Worm (Caenorhabditis elegans) whole organism, young adult: Measurements from ENCODE around the gene col-128.

Experiments
- F10E7.11 ChIP-seq: sonication (generic microtip); optimal IDR thresholded peaks from 2 replicates; lab custom pipeline; 2017; ENCODE audit warnings: mild to moderate bottlenecking, missing genetic modification characterization, moderate library complexity, missing compliant biosample characterization
- F22D6.2 ChIP-seq: sonication (generic microtip); optimal IDR thresholded peaks from 2 replicates; lab custom pipeline; 2016; ENCODE audit warnings: mild to moderate bottlenecking, missing genetic modification characterization, missing compliant biosample characterization
- F33H1.4 ChIP-seq: fragments of 200-800 bp; sonication (Bioruptor generic); IDR thresholded peaks from 2 replicates; pipeline ENCODE4 v1.3.6; 2022; ENCODE audit warnings: missing genetic modification reagents, missing genetic modification characterization, missing compliant biosample characterization
- F52B5.7 ChIP-seq: sonication (generic microtip); optimal IDR thresholded peaks from 2 replicates; lab custom pipeline; 2016; ENCODE audit warnings: mild to moderate bottlenecking, missing genetic modification characterization, missing compliant biosample characterization
- Y53G8AR.9 ChIP-seq: fragments of 200-800 bp; sonication (Bioruptor generic); conservative IDR thresholded peaks from 2 replicates; pipeline ENCODE4 v1.3.6; 2022; ENCODE audit warnings: missing genetic modification reagents, missing genetic modification characterization, missing compliant biosample characterization
- Y95B8A.8 ChIP-seq: fragments of 200-800 bp; sonication (Bioruptor generic); IDR thresholded peaks from 2 replicates; pipeline ENCODE4 v1.3.6; 2022; ENCODE audit warnings: missing genetic modification reagents, missing genetic modification characterization, missing compliant biosample characterization
- ZK185.1 ChIP-seq: sonication (generic microtip); optimal IDR thresholded peaks from 2 replicates; lab custom pipeline; 2016; ENCODE audit warnings: mild to moderate bottlenecking, missing genetic modification characterization, missing compliant biosample characterization; ENCODE audit not compliant: poor library complexity, severe bottlenecking
- ama-1 ChIP-seq, 3 experiments: fragments of 150-350 bp in 1 of 3; sonication (generic microtip) in 2 of 3; optimal IDR thresholded peaks; 2 replicates each; lab custom pipeline; 2014 to 2018; ENCODE audit warnings: missing biosample characterization in 2 of 3, missing genetic modification characterization in 2 of 3, missing genetic modification reagents in 2 of 3
- aptf-2 ChIP-seq: fragments of 200-800 bp; sonication (Bioruptor generic); conservative IDR thresholded peaks from 2 replicates; pipeline ENCODE4 v1.3.6; 2022; ENCODE audit warnings: missing genetic modification reagents, missing genetic modification characterization, missing compliant biosample characterization
- attf-3 ChIP-seq: fragments of 200-800 bp; sonication (Bioruptor generic); conservative IDR thresholded peaks from 2 replicates; pipeline ENCODE4 v1.3.6; 2022; ENCODE audit warnings: missing genetic modification reagents, missing genetic modification characterization, missing compliant biosample characterization
- bed-1 ChIP-seq: fragments of 200-800 bp; sonication (Bioruptor generic); IDR thresholded peaks from 2 replicates; pipeline ENCODE4 v1.3.6; 2022; ENCODE audit warnings: missing genetic modification reagents, missing genetic modification characterization, missing compliant biosample characterization
- bed-2 ChIP-seq: fragments of 200-800 bp; sonication (Bioruptor generic); IDR thresholded peaks from 2 replicates; pipeline ENCODE4 v1.3.6; 2022; ENCODE audit warnings: missing genetic modification reagents, missing genetic modification characterization, missing compliant biosample characterization
- cebp-1 ChIP-seq, 2 experiments: fragments of 200-800 bp in 1 of 2; sonication (Bioruptor generic) in 1 of 2; sonication (generic microtip) in 1 of 2; IDR thresholded peaks in 1 of 2; optimal IDR thresholded peaks in 1 of 2; 2 replicates each; pipeline versions ENCODE4 v1.3.6 to Lab custom; 2017 to 2022; ENCODE audit warnings: missing compliant biosample characterization in 2 of 2, missing genetic modification characterization in 2 of 2, mild to moderate bottlenecking in 1 of 2, missing genetic modification reagents in 1 of 2, moderate library complexity in 1 of 2
- ceh-40 ChIP-seq: fragments of 200-800 bp; sonication (Bioruptor generic); IDR thresholded peaks from 2 replicates; pipeline ENCODE4 v1.3.6; 2022; ENCODE audit warnings: missing genetic modification characterization, missing compliant biosample characterization
- ceh-91 ChIP-seq: fragments of 200-800 bp; sonication (Bioruptor generic); IDR thresholded peaks from 2 replicates; pipeline ENCODE4 v1.3.6; 2022; ENCODE audit warnings: missing genetic modification reagents, missing genetic modification characterization, missing compliant biosample characterization
- dox-1 ChIP-seq: fragments of 200-800 bp; sonication (Bioruptor generic); IDR thresholded peaks from 2 replicates; pipeline ENCODE4 v1.3.6; 2022; ENCODE audit warnings: missing genetic modification reagents, missing genetic modification characterization, missing compliant biosample characterization
- fkh-3 ChIP-seq: sonication (generic microtip); optimal IDR thresholded peaks from 2 replicates; lab custom pipeline; 2016; ENCODE audit warnings: mild to moderate bottlenecking, missing genetic modification characterization, missing compliant biosample characterization
- gei-17 ChIP-seq: fragments of 200-800 bp; sonication (Bioruptor generic); optimal IDR thresholded peaks from 2 replicates; lab custom pipeline; 2018; ENCODE audit warnings: mild to moderate bottlenecking, missing genetic modification characterization, missing compliant biosample characterization
- him-1 ChIP-seq: sonication (generic microtip); optimal IDR thresholded peaks from 2 replicates; lab custom pipeline; 2016; ENCODE audit warnings: missing genotype, missing genetic modification reagents, missing genetic modification characterization, missing compliant biosample characterization
- hlh-12 ChIP-seq: sonication (generic microtip); optimal IDR thresholded peaks from 2 replicates; lab custom pipeline; 2016; ENCODE audit warnings: missing genetic modification characterization, missing compliant biosample characterization
- hrde-1 ChIP-seq: sonication (generic microtip); optimal IDR thresholded peaks from 2 replicates; lab custom pipeline; 2016; ENCODE audit warnings: missing genetic modification characterization, mild to moderate bottlenecking, missing compliant biosample characterization, moderate library complexity, missing genotype, missing genetic modification reagents, borderline replicate concordance
- let-526 ChIP-seq: fragments of 200-800 bp; sonication (Bioruptor generic); IDR thresholded peaks from 2 replicates; pipeline ENCODE4 v1.3.6; 2022; ENCODE audit warnings: missing genetic modification reagents, missing genetic modification characterization, missing compliant biosample characterization
- lin-35 ChIP-seq, 3 experiments: fragments of 150-350 bp in 2 of 3; sonication (generic microtip) in 1 of 3; optimal IDR thresholded peaks; 2 replicates each; lab custom pipeline; 2014 to 2018; ENCODE audit warnings: missing biosample characterization in 3 of 3, missing genetic modification characterization in 3 of 3, missing genetic modification reagents in 3 of 3
- lsl-1 ChIP-seq: fragments of 200-800 bp; sonication (Bioruptor generic); optimal IDR thresholded peaks from 2 replicates; lab custom pipeline; 2018; ENCODE audit warnings: mild to moderate bottlenecking, missing genetic modification characterization, moderate library complexity, missing compliant biosample characterization
- madf-3 ChIP-seq: fragments of 200-800 bp; sonication (Bioruptor generic); IDR thresholded peaks from 2 replicates; pipeline ENCODE4 v1.3.6; 2022; ENCODE audit warnings: missing genetic modification reagents, missing genetic modification characterization, missing compliant biosample characterization
- madf-6 ChIP-seq: fragments of 200-800 bp; sonication (Bioruptor generic); IDR thresholded peaks from 2 replicates; pipeline ENCODE4 v1.3.6; 2022; ENCODE audit warnings: missing genetic modification reagents, missing genetic modification characterization, missing compliant biosample characterization
- madf-8 ChIP-seq: fragments of 200-800 bp; sonication (Bioruptor generic); conservative IDR thresholded peaks from 2 replicates; pipeline ENCODE4 v1.3.6; 2022; ENCODE audit warnings: missing genetic modification reagents, missing genetic modification characterization, missing compliant biosample characterization
- nhr-120 ChIP-seq: fragments of 200-800 bp; sonication (Bioruptor generic); IDR thresholded peaks from 2 replicates; pipeline ENCODE4 v1.3.6; 2022; ENCODE audit warnings: missing genetic modification characterization, missing compliant biosample characterization
- nhr-80 ChIP-seq: sonication (generic microtip); optimal IDR thresholded peaks from 2 replicates; lab custom pipeline; 2016; ENCODE audit warnings: missing genetic modification characterization, missing compliant biosample characterization
- repo-1 ChIP-seq: sonication (generic microtip); optimal IDR thresholded peaks from 2 replicates; lab custom pipeline; 2017; ENCODE audit warnings: mild to moderate bottlenecking, missing genetic modification characterization, missing compliant biosample characterization
- snpc-4 ChIP-seq, 5 experiments: fragments of 150-350 bp in 1 of 5; sonication (generic microtip) in 4 of 5; optimal IDR thresholded peaks; 2 replicates each; lab custom pipeline; 2014 to 2018; ENCODE audit warnings: missing genetic modification characterization in 5 of 5, missing biosample characterization in 3 of 5, antibody characterized with exemption in 2 of 5, mild to moderate bottlenecking in 2 of 5, missing compliant biosample characterization in 2 of 5, missing genotype in 2 of 5, moderate library complexity in 2 of 5, missing genetic modification reagents in 1 of 5
- tbx-9 ChIP-seq: sonication (generic microtip); optimal IDR thresholded peaks from 2 replicates; lab custom pipeline; 2016; ENCODE audit warnings: borderline replicate concordance, missing genetic modification characterization, inconsistent platforms, missing compliant biosample characterization
- unc-62 ChIP-seq: fragments of 150-350 bp; optimal IDR thresholded peaks from 2 replicates; lab custom pipeline; 2014; ENCODE audit warnings: missing biosample characterization, missing genetic modification reagents, missing genetic modification characterization
- zim-3 ChIP-seq: sonication (generic microtip); optimal IDR thresholded peaks from 2 replicates; lab custom pipeline; 2017; ENCODE audit warnings: mild to moderate bottlenecking, missing genetic modification characterization, moderate library complexity, missing compliant biosample characterization
- ztf-18 ChIP-seq: sonication (generic microtip); optimal IDR thresholded peaks from 2 replicates; lab custom pipeline; 2016; ENCODE audit warnings: missing genotype, mild to moderate bottlenecking, missing genetic modification characterization, missing compliant biosample characterization
- ztf-22 ChIP-seq: fragments of 200-800 bp; sonication (Bioruptor generic); optimal IDR thresholded peaks from 2 replicates; lab custom pipeline; 2018; ENCODE audit warnings: mild to moderate bottlenecking, missing genetic modification characterization, moderate library complexity, missing compliant biosample characterization
- ztf-6 ChIP-seq: fragments of 200-800 bp; sonication (Bioruptor generic); IDR thresholded peaks from 2 replicates; pipeline ENCODE4 v1.3.6; 2022; ENCODE audit warnings: missing genetic modification reagents, missing genetic modification characterization, missing compliant biosample characterization

col-128 gene

DNA sequence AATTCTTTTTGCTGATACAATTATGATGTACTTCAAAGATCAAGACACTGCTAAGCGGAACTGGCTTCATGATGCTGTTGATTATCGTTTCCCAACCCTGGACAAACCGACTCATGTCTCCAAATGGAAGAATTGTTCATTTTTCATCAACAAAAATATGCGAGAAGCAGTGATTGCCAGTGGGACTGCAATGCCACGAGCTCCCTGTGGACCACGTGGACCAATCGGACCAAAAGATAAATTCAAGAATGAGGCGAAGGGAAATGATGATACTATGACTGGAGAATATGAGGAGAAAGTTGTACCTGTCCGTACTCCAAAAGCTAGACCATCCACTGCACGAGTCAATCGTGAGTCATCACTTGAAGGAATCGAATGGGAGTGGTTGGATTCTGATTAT, 34.7 kb upstream of the col-128 start:
- no peak for TF ChIP-seq Y95B8A.8 (GFP tag; lab: Robert Waterston, UW)
- TF ChIP-seq ztf-6: no peak
- TF ChIP-seq F10E7.11 (tag; lab: Kevin White, UChicago): no peak
- TF ChIP-seq snpc-4 (GFP tag; optimal IDR thresholded peaks at IDR 0.05; lab: Kevin White, UChicago): no peak
- TF ChIP-seq snpc-4 (tag; optimal IDR thresholded peaks at IDR 0.05; lab: Kevin White, UChicago): no peak
- TF ChIP-seq lin-35 (GFP tag; optimal IDR thresholded peaks at IDR 0.05; lab: Kevin White, UChicago): no peak
- no peak for TF ChIP-seq zim-3 (tag; lab: Kevin White, UChicago)
- TF ChIP-seq ZK185.1 (tag; lab: Kevin White, UChicago): no peak
- peak; percentile 0 for TF ChIP-seq repo-1
- no peak for TF ChIP-seq F52B5.7 (tag; lab: Kevin White, UChicago)
- TF ChIP-seq, all 124 proteins: peak for 1

DNA sequence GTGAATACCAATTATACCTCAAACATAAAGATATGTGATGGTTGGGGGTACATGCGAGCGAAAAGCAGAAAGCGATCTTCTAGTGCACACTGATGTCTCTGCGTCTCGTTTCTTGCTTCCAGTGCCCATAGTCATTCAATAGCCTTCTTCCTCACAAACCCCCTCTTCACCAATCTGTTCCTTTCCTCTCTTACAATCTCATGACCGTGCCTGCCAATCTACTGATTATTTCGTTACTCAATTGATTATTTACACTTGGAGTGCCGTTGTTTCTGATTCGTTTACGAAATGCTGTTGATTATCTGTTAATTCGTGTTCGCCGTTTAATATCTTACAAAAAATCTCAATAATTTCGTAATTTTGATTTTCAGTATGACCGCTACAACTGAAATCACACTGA, 33.1 kb upstream of the col-128 start:
- TF ChIP-seq F22D6.2 (tag; lab: Kevin White, UChicago) (no peak), ama-1 (optimal IDR thresholded peaks at IDR 0.05; lab: Kevin White, UChicago) (no peak), ama-1 (GFP tag; optimal IDR thresholded peaks at IDR 0.05; lab: Kevin White, UChicago) (no peak), Y53G8AR.9 (no peak), cebp-1 (GFP tag; IDR thresholded peaks at IDR 0.05; lab: Robert Waterston, UW) (no peak), cebp-1 (tag; optimal IDR thresholded peaks at IDR 0.05; lab: Kevin White, UChicago) (peak; percentile 52), F33H1.4 (no peak), hlh-12 (tag; lab: Kevin White, UChicago) (no peak), ztf-22 (GFP tag; lab: Kevin White, UChicago) (no peak), madf-6 (no peak), nhr-120 (GFP tag; lab: Robert Waterston, UW) (no peak), ztf-18 (no peak), attf-3 (GFP tag; lab: Robert Waterston, UW) (0 out of 2 replicates have a peak, but pooled peaks have one; percentile 21), hrde-1 (tag; lab: Kevin White, UChicago) (no peak), madf-8 (GFP tag; lab: Robert Waterston, UW) (no peak), let-526 (GFP tag; lab: Robert Waterston, UW) (no peak), bed-1 (GFP tag; lab: Robert Waterston, UW) (no peak), ZK185.1 (tag; lab: Kevin White, UChicago) (no peak), aptf-2 (GFP tag; lab: Robert Waterston, UW) (no peak), nhr-80 (tag; lab: Kevin White, UChicago) (peak; percentile 53), unc-62 (GFP tag; lab: Kevin White, UChicago) (no peak), dox-1 (GFP tag; lab: Robert Waterston, UW) (peak; percentile 21; the same call in 1 of the 2 replicates), bed-2 (no peak), ceh-40 (GFP tag; lab: Robert Waterston, UW) (no peak), tbx-9 (tag; lab: Kevin White, UChicago) (no peak), ceh-91 (GFP tag; lab: Robert Waterston, UW) (no peak), madf-3 (GFP tag; lab: Robert Waterston, UW) (no peak), him-1 (tag; lab: Kevin White, UChicago) (no peak), gei-17 (GFP tag; lab: Kevin White, UChicago) (no peak), fkh-3 (no peak), lsl-1 (GFP tag; lab: Kevin White, UChicago) (no peak)
- TF ChIP-seq, all 124 proteins: peak for 4
